Worm (Caenorhabditis elegans): ENCODE measurements around the gene T07G12.5.

- TF ChIP-seq elt-2 (tag; optimal IDR thresholded peaks at IDR 0.05), result no peak
- TF ChIP-seq nhr-237 (tag; optimal IDR thresholded peaks at IDR 0.05), result no peak
- no peak for TF ChIP-seq egl-5 (tag; optimal IDR thresholded peaks at IDR 0.05)
- TF ChIP-seq elt-3 (tag; optimal IDR thresholded peaks at IDR 0.05), result no peak
- no peak for TF ChIP-seq ama-1 (optimal IDR thresholded peaks at IDR 0.05)
- no peak for TF ChIP-seq fkh-10 (GFP tag; optimal IDR thresholded peaks at IDR 0.05)
- TF ChIP-seq ceh-9 (tag; optimal IDR thresholded peaks at IDR 0.05), result no peak
- TF ChIP-seq nhr-11 (tag; optimal IDR thresholded peaks at IDR 0.05), result no peak
- no peak for TF ChIP-seq lin-15B (tag; optimal IDR thresholded peaks at IDR 0.05)
- no peak for TF ChIP-seq pqm-1 (tag; optimal IDR thresholded peaks at IDR 0.05)
- TF ChIP-seq nhr-76 (tag; optimal IDR thresholded peaks at IDR 0.05), result no peak
- TF ChIP-seq lsy-12 (tag; optimal IDR thresholded peaks at IDR 0.05), result no peak
- no peak for TF ChIP-seq unc-62 (GFP tag; optimal IDR thresholded peaks at IDR 0.05)
Observed at ce11 chrIV:10590649-10591048, 45.7 kb upstream of the T07G12.5 start, which contains the start of the genes C43F9.5 and nkb-2.

All from whole organism, L3 larva.